Fruit fly (Drosophila melanogaster): ENCODE data around the gene sd.

DNA sequence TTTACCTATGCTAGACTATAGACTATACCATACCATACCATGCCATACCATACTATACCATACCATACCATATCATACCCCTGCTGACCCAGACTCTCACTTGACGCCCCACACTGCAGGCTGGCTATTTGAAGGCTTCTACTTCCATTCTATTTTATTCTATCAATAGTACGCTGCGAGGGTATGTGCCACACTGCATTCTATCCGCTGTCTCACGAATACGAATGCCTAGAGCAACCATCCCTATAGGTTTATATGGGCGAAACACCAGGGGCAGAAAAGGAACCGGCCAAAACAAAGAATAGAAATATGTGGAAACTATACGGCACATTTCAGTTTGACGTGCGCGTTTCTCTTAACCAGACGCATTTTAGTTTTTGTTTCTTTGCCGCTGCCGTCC, 13.7 kb downstream of the sd start:
- TF ChIP-seq Hr96 (GFP tag; optimal IDR thresholded peaks at IDR 0.05) (no peak), CG7045 (GFP tag; optimal IDR thresholded peaks at IDR 0.05) (no peak), Crg-1 (GFP tag; optimal IDR thresholded peaks at IDR 0.05) (no peak), Mnt (GFP tag; optimal IDR thresholded peaks at IDR 0.05) (no peak), CG5204 (GFP tag; optimal IDR thresholded peaks at IDR 0.05) (no peak)

Measured in whole organism, adult.